Fruit fly (Drosophila melanogaster): ENCODE data around the gene CG33928.

DNA sequence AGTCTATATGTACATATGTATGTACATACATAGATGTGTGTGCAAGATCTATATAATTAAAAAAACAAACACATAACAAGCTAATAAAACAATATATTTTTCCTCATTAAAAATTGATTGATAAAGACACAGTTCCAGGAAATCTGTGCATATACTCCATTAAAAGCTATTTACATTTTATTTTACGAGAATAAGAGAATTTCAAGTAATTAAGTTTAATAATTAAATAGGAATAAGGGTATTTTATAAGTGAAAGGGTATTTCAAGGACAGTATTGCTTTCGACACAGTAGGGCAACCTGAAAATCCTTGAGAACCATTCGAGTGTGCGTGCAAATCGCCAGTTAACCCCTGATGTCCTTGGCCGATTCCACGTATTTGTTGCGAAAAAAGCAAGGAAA is 16.2 kb upstream of the CG33928 start, which contains the start of gene CG5050:
- TF ChIP-seq dm (GFP tag; optimal IDR thresholded peaks at IDR 0.05) (no peak), Hand (GFP tag; optimal IDR thresholded peaks at IDR 0.05) (no peak), lola (GFP tag; optimal IDR thresholded peaks at IDR 0.05) (no peak), sens-2 (GFP tag; IDR thresholded peaks at IDR 0.05) (no peak), CG8290 (GFP tag; optimal IDR thresholded peaks at IDR 0.05) (no peak), CG8290 (tag; optimal IDR thresholded peaks at IDR 0.05) (no peak), CG16863 (GFP tag; optimal IDR thresholded peaks at IDR 0.05) (no peak), cad (GFP tag; optimal IDR thresholded peaks at IDR 0.05) (no peak)
